Fruit fly (Drosophila melanogaster): Measurements from ENCODE around the gene B4.

B4 gene

DNA sequence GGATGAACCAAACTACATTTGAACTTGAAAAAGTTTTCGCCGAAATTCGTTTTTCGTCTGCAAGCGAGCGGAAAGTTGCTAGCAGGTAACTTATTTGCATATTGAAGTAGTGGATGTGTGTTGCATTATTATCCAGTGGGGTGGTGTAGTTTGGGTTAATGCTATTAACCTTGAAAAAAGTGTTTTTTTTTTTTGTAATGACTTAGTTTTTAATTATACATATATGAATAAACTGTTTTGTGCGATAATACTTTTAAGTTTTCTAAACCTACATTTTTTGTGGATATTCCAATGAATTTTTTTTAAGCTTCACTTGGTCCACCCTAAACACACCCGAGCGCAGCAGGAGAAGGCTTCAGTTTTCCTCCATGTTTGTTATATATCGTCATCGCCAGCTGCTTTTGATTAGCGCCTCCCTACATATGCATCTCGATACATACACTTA, 21.9 kb upstream of the B4 start (continued):
- TF ChIP-seq CG11398 (GFP tag; optimal IDR thresholded peaks at IDR 0.05) (no peak), dimm (GFP tag; IDR thresholded peaks at IDR 0.05) (no peak), ci (GFP tag; IDR thresholded peaks at IDR 0.05) (0 out of 3 replicates have a peak, but pooled peaks have one; percentile 7), Lhr (GFP tag; optimal IDR thresholded peaks at IDR 0.05) (no peak), CG8944 (GFP tag; optimal IDR thresholded peaks at IDR 0.05) (no peak), pb (GFP tag; optimal IDR thresholded peaks at IDR 0.05) (no peak), CG15073 (GFP tag; optimal IDR thresholded peaks at IDR 0.05) (no peak), gem (tag; optimal IDR thresholded peaks at IDR 0.05) (peak; percentile 61), crc (GFP tag; optimal IDR thresholded peaks at IDR 0.05) (no peak), Eip74EF (GFP tag; optimal IDR thresholded peaks at IDR 0.05) (peak in 1 of 2 experiments; percentile 12), CG11093 (GFP tag; IDR thresholded peaks at IDR 0.05) (0 out of 3 replicates have a peak, but pooled peaks have one; percentile 13), Atf6 (GFP tag; IDR thresholded peaks at IDR 0.05) (no peak), fru (optimal IDR thresholded peaks at IDR 0.05) (no peak), CG11696 (GFP tag; IDR thresholded peaks at IDR 0.05) (0 out of 2 replicates have a peak, but pooled peaks have one; percentile 18), ind (GFP tag; optimal IDR thresholded peaks at IDR 0.05) (peak; percentile 4), row (GFP tag; IDR thresholded peaks at IDR 0.05) (peak; percentile 34; the same call in 2 of the 3 replicates), CG1832 (GFP tag; optimal IDR thresholded peaks at IDR 0.05) (no peak), CG7786 (GFP tag; optimal IDR thresholded peaks at IDR 0.05) (no peak), toy (GFP tag; IDR thresholded peaks at IDR 0.05) (no peak), CG9797 (GFP tag; optimal IDR thresholded peaks at IDR 0.05) (no peak), mirr (GFP tag; optimal IDR thresholded peaks at IDR 0.05) (no peak), slbo (GFP tag; IDR thresholded peaks at IDR 0.05) (no peak), CG18619 (GFP tag; optimal IDR thresholded peaks at IDR 0.05) (no peak), dysf (GFP tag; IDR thresholded peaks at IDR 0.05) (0 out of 3 replicates have a peak, but pooled peaks have one; percentile 25), Xbp1 (GFP tag; optimal IDR thresholded peaks at IDR 0.05) (no peak), jing (GFP tag; optimal IDR thresholded peaks at IDR 0.05) (no peak), Mad (GFP tag; optimal IDR thresholded peaks at IDR 0.05) (no peak), Dll (GFP tag; IDR thresholded peaks at IDR 0.05; ENCODE audit: partially characterized antibody) (no peak), Ssrp (tag; optimal IDR thresholded peaks at IDR 0.05) (peak; percentile 31), CG7556 (GFP tag; optimal IDR thresholded peaks at IDR 0.05) (peak; percentile 41), CG15514 (GFP tag; optimal IDR thresholded peaks at IDR 0.05) (no peak), so (GFP tag; IDR thresholded peaks at IDR 0.05) (no peak), CG1792 (GFP tag; optimal IDR thresholded peaks at IDR 0.05) (no peak), ab (GFP tag; optimal IDR thresholded peaks at IDR 0.05) (no peak), CG7987 (GFP tag; optimal IDR thresholded peaks at IDR 0.05) (no peak), salm (tag; optimal IDR thresholded peaks at IDR 0.05) (no peak), klu (GFP tag; IDR thresholded peaks at IDR 0.05) (no peak), knrl (GFP tag; IDR thresholded peaks at IDR 0.05; ENCODE audit: partially characterized antibody) (no peak), CG4820 (GFP tag; optimal IDR thresholded peaks at IDR 0.05) (peak; percentile 45), CG10267 (tag; optimal IDR thresholded peaks at IDR 0.05) (peak; percentile 34), CG32772 (GFP tag; IDR thresholded peaks at IDR 0.05) (0 out of 2 replicates have a peak, but pooled peaks have one; percentile 1), chif (GFP tag; optimal IDR thresholded peaks at IDR 0.05) (peak in 1 of 2 experiments; percentile 8), C15 (GFP tag; IDR thresholded peaks at IDR 0.05) (no peak), CG14014 (GFP tag; IDR thresholded peaks at IDR 0.05) (0 out of 2 replicates have a peak, but pooled peaks have one; percentile 12), CG10147 (GFP tag; optimal IDR thresholded peaks at IDR 0.05) (no peak), lbe (GFP tag; optimal IDR thresholded peaks at IDR 0.05) (peak; percentile 53), p53 (GFP tag; optimal IDR thresholded peaks at IDR 0.05) (no peak), D (optimal IDR thresholded peaks at IDR 0.05) (no peak), D (GFP tag; optimal IDR thresholded peaks at IDR 0.05) (peak; percentile 46), lov (optimal IDR thresholded peaks at IDR 0.05) (no peak), lov (GFP tag; IDR thresholded peaks at IDR 0.05) (no peak), sqz (GFP tag; optimal IDR thresholded peaks at IDR 0.05) (peak; percentile 21)

Measured in whole organism, embryonic.